Fruit fly (Drosophila melanogaster) whole organism, embryonic: ENCODE measurements around the gene MtnD.
A peak's percentile ranks its signal among the peaks of the same experiment; 100 is the strongest.

Experiments used
- Ada2b ChIP-seq: fragments of 200-800 bp; sonication (Bioruptor generic); IDR thresholded peaks from 2 replicates; pipeline ENCODE4 v1.3.6; 2022; ENCODE audit warnings: missing biosample characterization, missing genetic modification characterization
- Adf1 ChIP-seq: fragments of 200-800 bp; sonication (Bioruptor generic); IDR thresholded peaks from 2 replicates; pipeline ENCODE4 v1.3.6; 2022; ENCODE audit warnings: missing biosample characterization, missing genetic modification characterization
- Awh ChIP-seq: fragments of 200-800 bp; sonication (Bioruptor generic); IDR thresholded peaks from 2 replicates; pipeline ENCODE4, ENCODE4 v1.3.6; 2022; ENCODE audit warnings: missing biosample characterization, missing genetic modification characterization
- B-H2 ChIP-seq: fragments of 200-800 bp; sonication (Bioruptor generic); optimal IDR thresholded peaks from 2 replicates; lab custom pipeline; 2018; ENCODE audit warnings: missing biosample characterization, mild to moderate bottlenecking, missing genetic modification characterization
- CG12659 ChIP-seq: fragments of 200-800 bp; sonication (Bioruptor generic); optimal IDR thresholded peaks from 3 replicates; lab custom pipeline; 2017; ENCODE audit warnings: mild to moderate bottlenecking, missing biosample characterization, missing genetic modification reagents, missing genetic modification characterization
- CG12942 ChIP-seq: fragments of 200-800 bp; sonication (Bioruptor generic); optimal IDR thresholded peaks from 3 replicates; lab custom pipeline; 2016; ENCODE audit warnings: missing biosample characterization, missing genetic modification characterization
- CG13123 ChIP-seq: fragments of 200-800 bp; sonication (Bioruptor generic); optimal IDR thresholded peaks from 2 replicates; lab custom pipeline; 2016; ENCODE audit warnings: missing biosample characterization, missing genetic modification characterization
- CG13894 ChIP-seq: fragments of 200-800 bp; sonication (Bioruptor generic); optimal IDR thresholded peaks from 3 replicates; lab custom pipeline; 2018; ENCODE audit warnings: missing biosample characterization, mild to moderate bottlenecking, missing genetic modification characterization, moderate library complexity
- CG15601 ChIP-seq: fragments of 200-800 bp; sonication (Bioruptor generic); optimal IDR thresholded peaks from 3 replicates; lab custom pipeline; 2019; ENCODE audit warnings: missing biosample characterization, mild to moderate bottlenecking, missing genetic modification characterization, moderate library complexity
- CG15696 ChIP-seq: fragments of 200-800 bp; sonication (Bioruptor generic); optimal IDR thresholded peaks from 2 replicates; lab custom pipeline; 2019; ENCODE audit warnings: missing biosample characterization, mild to moderate bottlenecking, missing genetic modification characterization, moderate library complexity
- CG16813 ChIP-seq: fragments of 200-800 bp; sonication (Bioruptor generic); IDR thresholded peaks from 3 replicates; pipeline ENCODE4 v1.3.6; 2022; ENCODE audit warnings: missing biosample characterization, missing genetic modification characterization; ENCODE audit not compliant: partially characterized antibody
- CG17612 ChIP-seq: fragments of 200-800 bp; sonication (Bioruptor generic); IDR thresholded peaks from 2 replicates; pipeline ENCODE4 v1.3.6; 2022; ENCODE audit warnings: missing biosample characterization, missing genetic modification characterization
- CG17802 ChIP-seq: fragments of 200-800 bp; sonication (Bioruptor generic); optimal IDR thresholded peaks from 2 replicates; lab custom pipeline; 2018; ENCODE audit warnings: missing biosample characterization, mild to moderate bottlenecking, missing genetic modification characterization, moderate library complexity
- CG31365 ChIP-seq: fragments of 200-800 bp; sonication (Bioruptor generic); optimal IDR thresholded peaks from 2 replicates; lab custom pipeline; 2018; ENCODE audit warnings: missing biosample characterization, mild to moderate bottlenecking, missing genetic modification characterization
- CG3163 ChIP-seq: fragments of 200-800 bp; sonication (Bioruptor generic); optimal IDR thresholded peaks from 3 replicates; lab custom pipeline; 2016; ENCODE audit warnings: missing biosample characterization, missing genetic modification characterization
- CG4617 ChIP-seq: fragments of 200-800 bp; sonication (Bioruptor generic); optimal IDR thresholded peaks from 3 replicates; lab custom pipeline; 2016; ENCODE audit warnings: missing biosample characterization, missing genetic modification characterization, borderline replicate concordance
- CG7372 ChIP-seq: fragments of 200-800 bp; sonication (Bioruptor generic); IDR thresholded peaks from 2 replicates; pipeline ENCODE4 v1.3.6; 2022; ENCODE audit warnings: missing biosample characterization, missing genetic modification characterization
- CG7786 ChIP-seq: fragments of 200-800 bp; sonication (Bioruptor generic); optimal IDR thresholded peaks from 2 replicates; lab custom pipeline; 2016; ENCODE audit warnings: missing biosample characterization, missing genetic modification characterization
- CG8944 ChIP-seq: fragments of 200-800 bp; sonication (Bioruptor generic); optimal IDR thresholded peaks from 3 replicates; lab custom pipeline; 2016; ENCODE audit warnings: missing biosample characterization, missing genetic modification characterization
- CG9609 ChIP-seq: fragments of 200-800 bp; sonication (Bioruptor generic); optimal IDR thresholded peaks from 3 replicates; lab custom pipeline; 2016; ENCODE audit warnings: missing biosample characterization, missing genetic modification characterization
- CG9797 ChIP-seq: fragments of 200-800 bp; sonication (Bioruptor generic); optimal IDR thresholded peaks from 3 replicates; lab custom pipeline; 2018; ENCODE audit warnings: missing biosample characterization, mild to moderate bottlenecking, missing genetic modification characterization
- CrebB ChIP-seq: fragments of 200-800 bp; sonication (Bioruptor generic); optimal IDR thresholded peaks from 3 replicates; lab custom pipeline; 2018; ENCODE audit warnings: missing biosample characterization, mild to moderate bottlenecking, missing genetic modification characterization
- D ChIP-seq, 2 experiments: fragments of 200-800 bp in 1 of 2; fragments of >200 bp in 1 of 2; sonication (Bioruptor generic) in 1 of 2; optimal IDR thresholded peaks; 2 replicates in 1 of 2; 3 replicates in 1 of 2; lab custom pipeline; 2017; ENCODE audit warnings: mild to moderate bottlenecking in 1 of 2, missing biosample characterization in 1 of 2, missing genetic modification characterization in 1 of 2, missing genetic modification reagents in 1 of 2
- Dfd ChIP-seq, 2 experiments: fragments of >200 bp; optimal IDR thresholded peaks; 2 replicates each; lab custom pipeline; 2017; ENCODE audit warnings: missing biosample characterization in 2 of 2, missing genetic modification characterization in 2 of 2
- Elba2 ChIP-seq: fragments of 200-800 bp; sonication (Bioruptor generic); optimal IDR thresholded peaks from 3 replicates; lab custom pipeline; 2016; ENCODE audit warnings: missing biosample characterization, missing genetic modification characterization
- Gug ChIP-seq: fragments of 200-800 bp; sonication (Bioruptor generic); IDR thresholded peaks from 4 replicates; pipeline ENCODE4 v1.3.6; 2022; ENCODE audit warnings: missing biosample characterization, missing genetic modification characterization
- HmgZ ChIP-seq: fragments of 200-800 bp; sonication (Bioruptor generic); optimal IDR thresholded peaks from 2 replicates; lab custom pipeline; 2018; ENCODE audit warnings: missing biosample characterization, mild to moderate bottlenecking, missing genetic modification characterization
- Lpt ChIP-seq: fragments of >200 bp; optimal IDR thresholded peaks from 2 replicates; lab custom pipeline; 2018; ENCODE audit warnings: missing biosample characterization, missing genetic modification characterization
- NC2α ChIP-seq: fragments of 200-800 bp; sonication (Bioruptor generic); optimal IDR thresholded peaks from 2 replicates; lab custom pipeline; 2016; ENCODE audit warnings: missing biosample characterization, missing genetic modification characterization
- Pdp1 ChIP-seq, 2 experiments: fragments of 200-800 bp; sonication (Bioruptor generic); optimal IDR thresholded peaks; 3 replicates each; lab custom pipeline; 2016; ENCODE audit warnings: missing biosample characterization in 2 of 2, missing genetic modification characterization in 2 of 2, mild to moderate bottlenecking in 1 of 2, moderate library complexity in 1 of 2
- Poxn ChIP-seq: fragments of 200-800 bp; sonication (Bioruptor generic); IDR thresholded peaks from 2 replicates; pipeline ENCODE4 v1.3.6; 2022; ENCODE audit warnings: missing biosample characterization, missing genetic modification characterization
- Sry-β ChIP-seq: fragments of 200-800 bp; sonication (Bioruptor generic); optimal IDR thresholded peaks from 2 replicates; lab custom pipeline; 2018; ENCODE audit warnings: missing biosample characterization, mild to moderate bottlenecking, missing genetic modification characterization, moderate library complexity
- Taf1 ChIP-seq: fragments of 200-800 bp; sonication (Bioruptor generic); IDR thresholded peaks from 2 replicates; pipeline ENCODE4 v1.3.6; 2022; ENCODE audit warnings: missing biosample characterization, missing genetic modification characterization
- Vsx1 ChIP-seq: fragments of 200-800 bp; sonication (Bioruptor generic); optimal IDR thresholded peaks from 2 replicates; lab custom pipeline; 2017; ENCODE audit warnings: missing biosample characterization, mild to moderate bottlenecking, missing genetic modification characterization, missing genetic modification reagents
- amos ChIP-seq: fragments of 200-800 bp; sonication (Bioruptor generic); IDR thresholded peaks from 2 replicates; pipeline ENCODE4 v1.3.6; 2022; ENCODE audit warnings: missing biosample characterization, missing genetic modification characterization; ENCODE audit not compliant: partially characterized antibody
- ara ChIP-seq: fragments of 200-800 bp; sonication (Bioruptor generic); IDR thresholded peaks from 2 replicates; pipeline ENCODE4 v1.3.6; 2022; ENCODE audit warnings: missing biosample characterization, missing genetic modification characterization
- chn ChIP-seq: fragments of 200-800 bp; sonication (Bioruptor generic); optimal IDR thresholded peaks from 2 replicates; lab custom pipeline; 2016; ENCODE audit warnings: missing biosample characterization, missing genetic modification characterization
- ci ChIP-seq: fragments of 200-800 bp; sonication (Bioruptor generic); IDR thresholded peaks from 3 replicates; pipeline ENCODE4 v1.3.6; 2022; ENCODE audit warnings: missing biosample characterization, missing genetic modification characterization
- dimm ChIP-seq: fragments of 200-800 bp; sonication (Bioruptor generic); IDR thresholded peaks from 2 replicates; pipeline ENCODE4 v1.3.6; 2022; ENCODE audit warnings: missing biosample characterization, missing genetic modification characterization
- disco-r ChIP-seq: fragments of 200-800 bp; sonication (Bioruptor generic); optimal IDR thresholded peaks from 2 replicates; lab custom pipeline; 2016; ENCODE audit warnings: missing biosample characterization, missing genetic modification characterization
- grn ChIP-seq: fragments of 200-800 bp; sonication (Bioruptor generic); optimal IDR thresholded peaks from 3 replicates; lab custom pipeline; 2017; ENCODE audit warnings: missing biosample characterization, missing genetic modification characterization
- her ChIP-seq: fragments of 200-800 bp; sonication (Bioruptor generic); optimal IDR thresholded peaks from 2 replicates; lab custom pipeline; 2016; ENCODE audit warnings: missing biosample characterization, missing genetic modification characterization
- kah ChIP-seq: fragments of 200-800 bp; sonication (Bioruptor generic); optimal IDR thresholded peaks from 2 replicates; lab custom pipeline; 2018; ENCODE audit warnings: missing biosample characterization, mild to moderate bottlenecking, missing genetic modification characterization
- nerfin-2 ChIP-seq: fragments of 200-800 bp; sonication (Bioruptor generic); IDR thresholded peaks from 2 replicates; pipeline ENCODE4 v1.3.6; 2022; ENCODE audit warnings: missing biosample characterization, missing genetic modification characterization; ENCODE audit not compliant: partially characterized antibody
- psq ChIP-seq: fragments of 200-800 bp; sonication (Bioruptor generic); optimal IDR thresholded peaks from 2 replicates; lab custom pipeline; 2017; ENCODE audit warnings: missing biosample characterization, missing genetic modification characterization
- pum ChIP-seq: fragments of 200-800 bp; sonication (Bioruptor generic); optimal IDR thresholded peaks from 2 replicates; lab custom pipeline; 2016; ENCODE audit warnings: missing biosample characterization, missing genetic modification characterization
- tin ChIP-seq: fragments of 200-800 bp; sonication (Bioruptor generic); optimal IDR thresholded peaks from 3 replicates; lab custom pipeline; 2016; ENCODE audit warnings: missing biosample characterization, missing genetic modification characterization
- trh ChIP-seq: fragments of 200-800 bp; sonication (Bioruptor generic); optimal IDR thresholded peaks from 2 replicates; lab custom pipeline; 2016; ENCODE audit warnings: missing biosample characterization, missing genetic modification characterization
- wek ChIP-seq: fragments of 200-800 bp; sonication (Bioruptor generic); optimal IDR thresholded peaks from 3 replicates; lab custom pipeline; 2018; ENCODE audit warnings: missing biosample characterization, mild to moderate bottlenecking, missing genetic modification characterization, moderate library complexity

MtnD gene

dm6 chr3R:20542283-20543144 is 7.8 kb downstream of the MtnD start (continued):
- no peak for TF ChIP-seq CG12942 (GFP tag; lab: Kevin White, UChicago)
- TF ChIP-seq Awh (GFP tag; lab: Robert Waterston, UW) = peak; percentile 74
- TF ChIP-seq ara (GFP tag; lab: Robert Waterston, UW) = no peak
- TF ChIP-seq CrebB = peak; percentile 67
- TF ChIP-seq CG31365 (tag; lab: Kevin White, UChicago) = no peak
- no peak for TF ChIP-seq CG9797
- TF ChIP-seq CG12659 (GFP tag; lab: Kevin White, UChicago) = peak; percentile 50
- TF ChIP-seq CG8944 = no peak
- no peak for TF ChIP-seq CG16813 (GFP tag; lab: Robert Waterston, UW)
- no peak for TF ChIP-seq HmgZ (tag; lab: Kevin White, UChicago)
- peak; percentile 38 for TF ChIP-seq CG13123 (GFP tag; lab: Kevin White, UChicago)
- no peak for TF ChIP-seq Ada2b
- TF ChIP-seq CG3163 (GFP tag; lab: Kevin White, UChicago) = no peak
- TF ChIP-seq CG13894 = no peak
- no peak for TF ChIP-seq B-H2 (GFP tag; lab: Kevin White, UChicago)
- no peak for TF ChIP-seq Dfd (GFP tag; optimal IDR thresholded peaks at IDR 0.05; lab: Kevin White, UChicago)
- peak; percentile 21 for TF ChIP-seq disco-r (GFP tag; lab: Kevin White, UChicago)
- peak; percentile 90 for TF ChIP-seq CG15696 (tag; lab: Kevin White, UChicago)
- 0 out of 2 replicates have a peak, but pooled peaks have one; percentile 27 for TF ChIP-seq dimm (GFP tag; lab: Robert Waterston, UW)
- TF ChIP-seq Poxn (GFP tag; lab: Robert Waterston, UW) = no peak
- TF ChIP-seq psq (GFP tag; lab: Kevin White, UChicago) = no peak
- no peak for TF ChIP-seq pum (GFP tag; lab: Kevin White, UChicago)
- peak; percentile 54 for TF ChIP-seq Vsx1
- TF ChIP-seq nerfin-2 (GFP tag; lab: Robert Waterston, UW) = no peak
- TF ChIP-seq Lpt (GFP tag; lab: Kevin White, UChicago) = no peak
- TF ChIP-seq kah = peak; percentile 56
- no peak for TF ChIP-seq trh (GFP tag; lab: Kevin White, UChicago)
- no peak for TF ChIP-seq Taf1 (GFP tag; lab: Robert Waterston, UW)
- TF ChIP-seq Gug (GFP tag; lab: Robert Waterston, UW) = no peak
- peak; percentile 81 for TF ChIP-seq CG15601 (tag; lab: Kevin White, UChicago)
- TF ChIP-seq Adf1 (GFP tag; lab: Robert Waterston, UW) = no peak
- 0 out of 3 replicates have a peak, but pooled peaks have one; percentile 43 for TF ChIP-seq ci (GFP tag; lab: Robert Waterston, UW)
- peak; percentile 60 for TF ChIP-seq wek (GFP tag; lab: Kevin White, UChicago)
- TF ChIP-seq Elba2 = no peak
- no peak for TF ChIP-seq CG7786
- TF ChIP-seq D (optimal IDR thresholded peaks at IDR 0.05; lab: Kevin White, UChicago) = no peak
- peak; percentile 58 for TF ChIP-seq D (GFP tag; optimal IDR thresholded peaks at IDR 0.05; lab: Kevin White, UChicago)
- no peak for TF ChIP-seq tin (GFP tag; lab: Kevin White, UChicago)
- TF ChIP-seq CG17612 (GFP tag; lab: Robert Waterston, UW) = no peak
- no peak for TF ChIP-seq amos (GFP tag; lab: Robert Waterston, UW)
- no peak for TF ChIP-seq CG9609 (GFP tag; lab: Kevin White, UChicago)
- no peak for TF ChIP-seq chn
- no peak for TF ChIP-seq Sry-β
- TF ChIP-seq CG7372 (GFP tag; lab: Robert Waterston, UW) = no peak
- TF ChIP-seq CG4617 = no peak
- no peak for TF ChIP-seq NC2α (GFP tag; lab: Kevin White, UChicago)
- TF ChIP-seq Pdp1 (GFP tag; optimal IDR thresholded peaks at IDR 0.05; lab: Kevin White, UChicago) = peak in 1 of 2 experiments; percentile 4
- TF ChIP-seq her = no peak
- TF ChIP-seq grn (GFP tag; lab: Kevin White, UChicago) = peak; percentile 29
- no peak for TF ChIP-seq CG17802 (tag; lab: Kevin White, UChicago)
